Fruit fly (Drosophila melanogaster): ENCODE results near the gene CG11656.

The CG11656 gene

DNA sequence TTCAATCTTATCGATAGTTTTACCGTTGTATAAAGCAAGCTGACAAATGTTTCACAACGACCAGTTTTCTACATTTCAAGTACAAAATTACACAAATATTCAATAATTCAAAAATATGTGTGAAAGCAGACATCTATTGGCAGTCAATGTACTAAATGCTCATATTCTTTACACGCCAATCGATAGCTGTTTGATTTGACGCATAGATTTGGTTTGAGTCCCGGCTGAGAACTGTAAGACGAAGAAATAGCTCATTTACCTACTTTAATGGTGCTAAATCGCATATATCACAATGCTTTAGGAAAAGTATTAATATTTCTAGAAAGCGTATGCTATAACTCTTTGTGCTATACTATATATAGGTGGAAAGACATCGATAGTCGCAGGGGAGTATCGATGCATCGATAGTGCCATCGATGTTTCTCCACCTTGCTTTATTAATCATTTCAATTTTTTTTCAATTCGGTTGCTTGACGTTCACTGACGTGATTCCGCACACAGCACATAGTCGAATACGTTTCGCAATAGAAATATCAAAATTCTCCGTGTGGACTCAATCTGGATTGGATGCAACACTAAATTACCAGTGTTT lies 29.0 kb upstream of the CG11656 start, which contains the start of gene Paip2 (continued):
- TF ChIP-seq HmgZ (tag; optimal IDR thresholded peaks at IDR 0.05) (peak; percentile 43), ara (GFP tag; IDR thresholded peaks at IDR 0.05) (no peak), CG12299 (tag; optimal IDR thresholded peaks at IDR 0.05) (peak; percentile 5), dimm (GFP tag; IDR thresholded peaks at IDR 0.05) (no peak), Spps (tag; optimal IDR thresholded peaks at IDR 0.05) (no peak), tna (GFP tag; IDR thresholded peaks at IDR 0.05; ENCODE audit: partially characterized antibody) (peak; percentile 97), Eip74EF (GFP tag; optimal IDR thresholded peaks at IDR 0.05) (no peak), Hsf (GFP tag; optimal IDR thresholded peaks at IDR 0.05) (no peak), ato (GFP tag; IDR thresholded peaks at IDR 0.05; ENCODE audit: partially characterized antibody) (peak; percentile 93), CG1647 (GFP tag; optimal IDR thresholded peaks at IDR 0.05) (no peak), MBD-R2 (GFP tag; IDR thresholded peaks at IDR 0.05) (no peak; the same call in 1 of the 2 replicates), sim (GFP tag; IDR thresholded peaks at IDR 0.05) (no peak), CG7271 (tag; optimal IDR thresholded peaks at IDR 0.05) (no peak), CG10321 (GFP tag; IDR thresholded peaks at IDR 0.05) (no peak), CG7372 (GFP tag; IDR thresholded peaks at IDR 0.05) (no peak), CrebB (tag; optimal IDR thresholded peaks at IDR 0.05) (no peak), CG5180 (GFP tag; optimal IDR thresholded peaks at IDR 0.05) (no peak), CG2199 (GFP tag; IDR thresholded peaks at IDR 0.05) (peak; percentile 65; the same call in 1 of the 3 replicates), ERR (GFP tag; optimal IDR thresholded peaks at IDR 0.05) (no peak), peb (GFP tag; IDR thresholded peaks at IDR 0.05) (no peak), CG32532 (GFP tag; IDR thresholded peaks at IDR 0.05) (no peak), CG9727 (GFP tag; optimal IDR thresholded peaks at IDR 0.05) (no peak), oc (tag; optimal IDR thresholded peaks at IDR 0.05) (no peak), CG1603 (tag; optimal IDR thresholded peaks at IDR 0.05) (peak; percentile 71), CG14860 (GFP tag; IDR thresholded peaks at IDR 0.05; ENCODE audit: partially characterized antibody) (peak; percentile 99), abd-A (tag; optimal IDR thresholded peaks at IDR 0.05) (peak; percentile 85), jigr1 (GFP tag; IDR thresholded peaks at IDR 0.05) (no peak), dpn (GFP tag; optimal IDR thresholded peaks at IDR 0.05) (peak in 1 of 2 experiments; percentile 5), CHES-1-like (GFP tag; optimal IDR thresholded peaks at IDR 0.05) (no peak), CG3995 (GFP tag; optimal IDR thresholded peaks at IDR 0.05) (peak; percentile 4), odd (GFP tag; optimal IDR thresholded peaks at IDR 0.05) (no peak), fd96Cb (tag; optimal IDR thresholded peaks at IDR 0.05) (no peak), otp (GFP tag; IDR thresholded peaks at IDR 0.05) (no peak), CG10959 (GFP tag; IDR thresholded peaks at IDR 0.05) (no peak), CG10462 (GFP tag; optimal IDR thresholded peaks at IDR 0.05) (no peak), ATbp (GFP tag; optimal IDR thresholded peaks at IDR 0.05) (no peak), Dref (GFP tag; IDR thresholded peaks at IDR 0.05) (peak; percentile 82), Hr78 (GFP tag; optimal IDR thresholded peaks at IDR 0.05) (no peak), CG11247 (GFP tag; IDR thresholded peaks at IDR 0.05) (no peak), Asciz (GFP tag; optimal IDR thresholded peaks at IDR 0.05) (no peak), crol (GFP tag; IDR thresholded peaks at IDR 0.05) (no peak), Dp (GFP tag; optimal IDR thresholded peaks at IDR 0.05) (peak; percentile 91), CG9437 (GFP tag; optimal IDR thresholded peaks at IDR 0.05) (no peak), CG18011 (GFP tag; optimal IDR thresholded peaks at IDR 0.05) (peak; percentile 88), crc (GFP tag; optimal IDR thresholded peaks at IDR 0.05) (no peak), bigmax (GFP tag; optimal IDR thresholded peaks at IDR 0.05) (no peak), Ssrp (tag; optimal IDR thresholded peaks at IDR 0.05) (no peak), lilli (GFP tag; optimal IDR thresholded peaks at IDR 0.05) (no peak), CG16779 (GFP tag; IDR thresholded peaks at IDR 0.05) (no peak), fd64A (GFP tag; optimal IDR thresholded peaks at IDR 0.05) (no peak)

Data from whole organism, embryonic.